Worm (Caenorhabditis elegans): ENCODE results near the gene F26H11.4.

DNA sequence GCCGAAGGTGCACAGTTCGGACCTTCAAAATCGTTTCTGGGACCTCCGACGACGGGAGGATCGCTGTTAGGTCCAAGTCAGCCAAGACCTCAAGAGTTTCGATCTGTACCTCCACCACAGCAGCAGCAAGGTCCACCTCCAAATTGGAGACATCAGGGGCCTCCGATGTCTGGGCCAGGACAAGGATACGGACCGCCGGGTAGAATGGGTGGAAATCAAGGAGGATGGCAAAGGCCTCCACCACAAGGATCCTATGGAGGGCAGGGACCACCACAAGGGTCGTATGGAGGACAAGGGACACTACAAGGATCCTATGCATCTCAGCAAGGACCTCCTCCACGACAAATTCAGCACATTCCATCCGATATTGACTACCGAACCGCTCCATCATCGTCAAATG is 47.7 kb upstream of the F26H11.4 start:
- TF ChIP-seq fkh-10 (GFP tag; optimal IDR thresholded peaks at IDR 0.05) (no peak), R02D3.7 (tag; optimal IDR thresholded peaks at IDR 0.05) (no peak), unc-39 (tag; optimal IDR thresholded peaks at IDR 0.05) (no peak), snpc-4 (tag; optimal IDR thresholded peaks at IDR 0.05) (no peak), mdl-1 (tag; optimal IDR thresholded peaks at IDR 0.05) (no peak), fos-1 (tag; optimal IDR thresholded peaks at IDR 0.05) (no peak), nhr-237 (tag; optimal IDR thresholded peaks at IDR 0.05) (no peak), ztf-4 (tag; optimal IDR thresholded peaks at IDR 0.05) (no peak), skn-1 (tag; optimal IDR thresholded peaks at IDR 0.05) (no peak), nfya-1 (tag; optimal IDR thresholded peaks at IDR 0.05; ENCODE audit: insufficient read depth) (no peak), nhr-12 (tag; optimal IDR thresholded peaks at IDR 0.05) (no peak)

All from whole organism, L3 larva.